Worm (Caenorhabditis elegans): ENCODE measurements around the gene C36E6.8.

ce11 chrX:17398293-17398692 lies 40.2 kb upstream of the C36E6.8 start, which contains the start of gene F11C7.7:
- TF ChIP-seq W03F9.2 (tag; optimal IDR thresholded peaks at IDR 0.05) = no peak
- TF ChIP-seq him-1 (tag; optimal IDR thresholded peaks at IDR 0.05) = no peak
- TF ChIP-seq dao-5 (tag; optimal IDR thresholded peaks at IDR 0.05) = no peak
